Worm (Caenorhabditis elegans): ENCODE measurements around the gene srj-4.

The srj-4 gene

DNA sequence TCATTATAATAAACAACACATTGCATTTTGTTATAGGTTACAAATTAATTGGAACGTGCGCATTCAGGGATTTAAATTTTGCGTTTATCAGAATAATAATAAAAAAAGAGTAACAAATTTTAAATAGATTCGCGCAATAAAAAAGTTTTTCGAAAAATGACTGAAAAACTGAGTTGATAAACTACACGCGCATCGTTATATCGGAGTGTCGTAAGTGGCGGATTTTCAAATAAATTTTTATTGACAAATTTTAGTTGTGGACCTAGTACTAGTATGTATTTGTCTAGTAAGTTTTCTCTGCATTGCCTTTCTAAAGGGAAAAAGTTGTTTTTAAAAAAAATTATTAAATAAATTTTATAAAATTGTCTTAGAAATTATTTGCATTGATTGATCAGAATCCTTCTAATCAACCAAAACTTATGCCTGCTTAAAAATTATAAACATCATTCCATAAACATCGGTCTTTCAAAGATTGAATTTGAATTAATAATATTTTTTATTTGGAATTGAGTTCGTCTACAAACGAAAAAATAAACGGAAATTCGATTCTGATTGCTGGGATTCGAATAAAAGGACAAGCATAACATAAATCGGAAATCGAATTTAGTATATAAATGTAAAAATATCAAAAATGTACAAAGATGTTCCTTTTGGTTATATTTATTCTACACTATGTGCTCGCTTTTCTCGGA lies 21.4 kb downstream of the srj-4 start, which contains the start of gene srd-4:
Gene srd-4 (plus strand): TSS at position 642 of the 692 bp plus-strand sequence.
- TF ChIP-seq dpl-1 (GFP tag; optimal IDR thresholded peaks at IDR 0.05) = peak; percentile 34
- TF ChIP-seq nhr-80 (tag; optimal IDR thresholded peaks at IDR 0.05) = no peak
- peak; percentile 81 for TF ChIP-seq lin-54 (GFP tag; optimal IDR thresholded peaks at IDR 0.05)
- peak; percentile 90 for TF ChIP-seq attf-3 (GFP tag; conservative IDR thresholded peaks at IDR 0.05)
- peak in 1 of 3 experiments; percentile 55 for TF ChIP-seq lin-35 (GFP tag; optimal IDR thresholded peaks at IDR 0.05)
- no peak for TF ChIP-seq somi-1 (GFP tag; optimal IDR thresholded peaks at IDR 0.05)
- TF ChIP-seq F10E7.11 (tag; optimal IDR thresholded peaks at IDR 0.05) = no peak
- TF ChIP-seq snpc-1.1 (tag; optimal IDR thresholded peaks at IDR 0.05; ENCODE audit: insufficient read depth) = no peak
- peak; percentile 47 for TF ChIP-seq efl-1 (GFP tag; optimal IDR thresholded peaks at IDR 0.05)

DNA sequence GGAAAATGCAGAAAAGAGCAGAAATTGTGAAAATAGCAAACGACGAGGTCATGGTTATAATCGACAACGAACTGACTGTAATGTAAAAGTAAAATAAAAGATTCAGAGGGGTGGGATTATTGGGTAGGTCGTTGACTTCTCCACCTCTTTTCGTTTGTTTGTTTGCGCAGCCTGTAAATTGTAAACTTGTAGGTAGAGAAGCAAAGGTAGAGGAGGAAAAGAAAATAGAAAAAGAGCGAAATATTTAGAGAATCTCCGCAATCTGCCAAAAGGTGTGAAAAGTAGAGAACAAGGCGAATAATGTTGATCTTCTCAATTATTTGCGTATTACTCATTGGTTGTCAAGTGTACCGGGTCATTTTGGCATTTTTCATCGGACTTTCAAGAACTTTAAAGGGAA lies 24.3 kb downstream of the srj-4 start, which contains the start of gene ZK863.8:
Gene ZK863.8 (minus strand): TSS at position 173 of the 400 bp plus-strand sequence.
- TF ChIP-seq F33H1.4 (GFP tag; IDR thresholded peaks at IDR 0.05) (no peak), dpff-1 (tag; optimal IDR thresholded peaks at IDR 0.05) (no peak), lin-26 (GFP tag; IDR thresholded peaks at IDR 0.05) (no peak), rpc-1 (optimal IDR thresholded peaks at IDR 0.05) (no peak), rpc-1 (tag; optimal IDR thresholded peaks at IDR 0.05) (no peak), hlh-12 (tag; optimal IDR thresholded peaks at IDR 0.05) (no peak), xnd-1 (tag; optimal IDR thresholded peaks at IDR 0.05) (no peak)

DNA sequence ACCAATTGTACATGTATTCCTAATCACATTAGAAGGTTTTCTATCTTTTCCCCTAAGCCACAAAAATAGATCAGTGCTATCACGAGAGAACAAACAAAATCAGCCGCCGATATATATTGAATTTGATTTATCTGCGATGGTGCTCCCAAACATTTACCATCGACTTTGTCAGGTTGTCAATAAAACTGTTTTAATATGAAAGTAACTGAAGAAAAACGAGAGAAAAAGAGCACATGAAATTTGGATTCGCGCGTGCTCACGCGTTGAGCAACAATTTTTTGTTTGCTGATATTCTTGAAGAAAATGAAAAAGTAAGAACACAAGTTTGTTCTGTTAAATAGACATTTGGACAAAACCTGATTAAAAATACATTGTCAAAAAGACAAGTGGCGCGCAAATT lies 25.8 kb downstream of the srj-4 start:
- TF ChIP-seq hlh-12 (tag; optimal IDR thresholded peaks at IDR 0.05) (no peak), rpc-1 (optimal IDR thresholded peaks at IDR 0.05) (no peak), rpc-1 (tag; optimal IDR thresholded peaks at IDR 0.05) (no peak), bed-2 (GFP tag; IDR thresholded peaks at IDR 0.05) (no peak), lsy-27 (tag; optimal IDR thresholded peaks at IDR 0.05; ENCODE audit: borderline replicate concordance, insufficient read depth) (no peak), aptf-3 (GFP tag; IDR thresholded peaks at IDR 0.05) (no peak), zim-3 (tag; optimal IDR thresholded peaks at IDR 0.05) (no peak), xnd-1 (tag; optimal IDR thresholded peaks at IDR 0.05) (no peak), nhr-27 (tag; optimal IDR thresholded peaks at IDR 0.05) (no peak), bed-1 (GFP tag; IDR thresholded peaks at IDR 0.05) (no peak), pbrm-1 (GFP tag; IDR thresholded peaks at IDR 0.05) (no peak), B0261.1 (tag; optimal IDR thresholded peaks at IDR 0.05) (no peak)

DNA sequence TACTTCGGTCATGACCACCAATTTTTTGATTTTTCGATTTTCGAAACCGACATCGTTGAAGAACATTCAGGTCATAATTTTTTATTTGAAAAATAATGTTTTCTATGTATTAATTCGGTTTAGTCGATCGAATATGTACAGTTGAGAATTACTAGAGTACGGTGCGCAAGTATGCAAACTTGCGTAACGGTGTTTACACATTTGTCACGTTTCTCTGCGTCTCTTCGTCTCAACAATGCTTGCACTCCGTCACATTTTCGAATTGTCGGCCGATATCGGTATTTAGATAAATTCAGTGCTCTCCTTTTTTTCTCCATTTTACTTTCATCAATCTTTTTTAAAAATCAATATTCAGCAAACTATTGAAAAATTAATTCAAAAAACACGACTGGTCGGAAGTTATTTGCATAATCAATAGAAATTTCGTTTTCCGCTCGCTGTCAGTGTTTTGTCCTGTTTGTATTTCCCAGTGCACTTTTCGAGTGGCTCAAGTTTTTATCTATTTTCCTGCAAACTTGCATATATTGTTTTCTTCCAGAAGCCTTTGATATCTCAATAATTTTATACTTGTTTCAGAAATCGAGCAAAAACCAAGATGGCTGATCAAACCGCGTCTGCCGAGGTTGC lies 28.1 kb downstream of the srj-4 start, which contains the start of gene dpy-30:
Gene dpy-30 (plus strand): TSS at position 577 of the 627 bp plus-strand sequence.
- TF ChIP-seq K12H6.12 (tag; optimal IDR thresholded peaks at IDR 0.05) (no peak), ztf-28 (GFP tag; IDR thresholded peaks at IDR 0.05) (no peak), dpff-1 (tag; optimal IDR thresholded peaks at IDR 0.05) (no peak), snpc-1.3 (tag; optimal IDR thresholded peaks at IDR 0.05; ENCODE audit: insufficient read depth) (no peak), nfya-1 (tag; optimal IDR thresholded peaks at IDR 0.05; ENCODE audit: borderline replicate concordance, insufficient read depth) (no peak), cebp-1 (GFP tag; IDR thresholded peaks at IDR 0.05) (no peak), cebp-1 (tag; optimal IDR thresholded peaks at IDR 0.05) (peak; percentile 4), Y95B8A.8 (GFP tag; IDR thresholded peaks at IDR 0.05) (no peak), nfyb-1 (GFP tag; IDR thresholded peaks at IDR 0.05) (no peak), ekl-4 (GFP tag; IDR thresholded peaks at IDR 0.05) (no peak), die-1 (tag; optimal IDR thresholded peaks at IDR 0.05) (no peak), lsy-27 (tag; optimal IDR thresholded peaks at IDR 0.05; ENCODE audit: borderline replicate concordance, insufficient read depth) (no peak), madf-8 (GFP tag; conservative IDR thresholded peaks at IDR 0.05) (no peak), madf-6 (GFP tag; IDR thresholded peaks at IDR 0.05) (peak; percentile 38; the same call in 1 of the 2 replicates), unc-62 (GFP tag; optimal IDR thresholded peaks at IDR 0.05) (no peak), Y79H2A.3 (GFP tag; conservative IDR thresholded peaks at IDR 0.05) (no peak), ceh-58 (GFP tag; IDR thresholded peaks at IDR 0.05) (no peak), hmg-1.2 (GFP tag; IDR thresholded peaks at IDR 0.05) (peak; percentile 86), mcd-1 (GFP tag; IDR thresholded peaks at IDR 0.05) (0 out of 2 replicates have a peak, but pooled peaks have one; percentile 18), ztf-3 (GFP tag; optimal IDR thresholded peaks at IDR 0.05) (no peak)
